Worm (Caenorhabditis elegans): ENCODE measurements around the gene Y47D7A.13.
A peak's percentile ranks its signal among the peaks of the same experiment; 100 is the strongest.

Y47D7A.13 gene

DNA sequence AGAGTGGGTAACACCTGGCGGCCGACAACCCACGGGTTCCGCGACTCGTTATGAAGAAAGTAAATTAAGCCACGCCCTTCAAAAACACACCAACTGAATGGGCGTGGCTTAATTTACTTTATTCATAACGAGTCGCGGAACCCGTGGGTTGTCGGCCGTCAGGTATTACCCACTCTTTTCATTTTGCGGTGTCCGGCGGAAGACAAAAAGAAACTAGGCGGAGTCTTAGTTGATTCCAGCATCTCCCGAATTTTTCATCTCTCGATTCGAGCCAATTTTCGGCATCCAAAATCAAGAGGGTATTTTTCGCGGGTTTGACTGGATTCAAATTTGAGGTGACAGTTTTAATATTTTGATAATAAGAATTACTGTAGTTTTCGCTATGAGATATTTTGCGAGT is 11.9 kb upstream of the Y47D7A.13 start (continued):
- no peak for TF ChIP-seq ceh-91 (GFP tag; IDR thresholded peaks at IDR 0.05)
- TF ChIP-seq Y56A3A.18 (GFP tag; IDR thresholded peaks at IDR 0.05), result no peak
- no peak for TF ChIP-seq sptf-2 (GFP tag; optimal IDR thresholded peaks at IDR 0.05)
- peak; percentile 71 for TF ChIP-seq lsl-1 (GFP tag; optimal IDR thresholded peaks at IDR 0.05)
- TF ChIP-seq ets-4 (GFP tag; optimal IDR thresholded peaks at IDR 0.05), result no peak
- TF ChIP-seq nfya-1 (tag; optimal IDR thresholded peaks at IDR 0.05; ENCODE audit: borderline replicate concordance, insufficient read depth), result no peak

DNA sequence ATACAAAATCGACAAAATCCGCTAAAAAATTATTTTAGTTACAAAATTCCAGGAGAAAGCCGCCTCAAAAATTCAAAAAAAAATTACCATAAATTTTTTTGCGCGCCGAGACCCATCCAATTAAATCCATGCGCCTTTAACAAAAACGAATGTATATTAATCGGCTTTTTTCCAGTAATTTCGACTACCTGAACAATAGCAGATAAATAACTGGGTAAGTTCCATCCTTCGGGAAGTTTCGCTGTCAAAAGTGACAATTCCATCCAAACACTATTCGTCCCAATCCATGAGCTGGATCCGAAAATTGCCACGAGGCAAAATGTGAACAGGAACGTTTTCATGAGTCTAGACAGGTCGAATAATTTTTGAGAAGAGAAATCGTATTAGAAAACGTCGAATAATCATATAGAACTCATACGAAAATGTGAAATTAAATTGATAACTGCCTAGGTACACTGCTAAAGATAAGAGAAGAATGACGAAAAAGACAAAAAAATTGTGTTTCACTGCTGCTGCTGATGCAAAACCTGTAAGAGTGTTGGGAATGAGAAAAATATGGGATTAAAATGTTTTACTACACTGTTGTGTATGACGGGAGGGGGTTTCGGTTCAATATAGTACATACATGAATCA is 7.1 kb upstream of the Y47D7A.13 start, which contains the start of gene rft-1:
Gene rft-1, minus strand, starts transcription at position 475 of the 633 bp plus-strand sequence.
- TF ChIP-seq nhr-80 (tag; optimal IDR thresholded peaks at IDR 0.05) (peak; percentile 47), F55B11.4 (tag; optimal IDR thresholded peaks at IDR 0.05; ENCODE audit: borderline replicate concordance, insufficient read depth) (no peak), him-1 (tag; optimal IDR thresholded peaks at IDR 0.05) (peak; percentile 40)

DNA sequence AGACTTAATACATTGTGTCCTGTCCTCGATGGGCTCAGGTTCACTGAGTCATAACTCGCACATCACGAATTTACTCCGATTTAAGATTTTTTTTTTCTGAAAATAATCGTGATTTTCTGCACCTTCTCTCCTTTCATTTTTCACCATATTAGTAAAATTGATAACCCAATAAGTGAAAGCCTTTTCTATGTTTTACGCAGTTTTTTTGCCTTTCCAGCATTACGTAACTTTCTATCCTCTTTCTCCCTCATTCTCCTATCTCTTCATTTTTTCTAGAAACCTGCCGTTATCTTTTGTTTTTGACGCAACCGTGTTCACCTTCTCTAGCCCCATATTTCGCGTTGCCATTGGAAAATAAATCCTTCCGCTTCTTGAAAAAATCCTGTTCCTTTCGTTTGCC is 1.5 kb upstream of the Y47D7A.13 start:
- no peak for TF ChIP-seq Y67H2A.10 (GFP tag; conservative IDR thresholded peaks at IDR 0.05)
- TF ChIP-seq F52B5.7 (tag; optimal IDR thresholded peaks at IDR 0.05), result no peak
- TF ChIP-seq Y53G8AR.9 (GFP tag; conservative IDR thresholded peaks at IDR 0.05), result no peak
- no peak for TF ChIP-seq F37B4.10 (GFP tag; IDR thresholded peaks at IDR 0.05)
- no peak for TF ChIP-seq egl-44 (GFP tag; IDR thresholded peaks at IDR 0.05)
- no peak for TF ChIP-seq mel-28 (tag; optimal IDR thresholded peaks at IDR 0.05; ENCODE audit: borderline replicate concordance)
- no peak for TF ChIP-seq ceh-91 (GFP tag; IDR thresholded peaks at IDR 0.05)
- TF ChIP-seq B0019.2 (GFP tag; conservative IDR thresholded peaks at IDR 0.05), result no peak
- no peak for TF ChIP-seq die-1 (tag; optimal IDR thresholded peaks at IDR 0.05)
- TF ChIP-seq hmg-1.2 (GFP tag; IDR thresholded peaks at IDR 0.05), result no peak

DNA sequence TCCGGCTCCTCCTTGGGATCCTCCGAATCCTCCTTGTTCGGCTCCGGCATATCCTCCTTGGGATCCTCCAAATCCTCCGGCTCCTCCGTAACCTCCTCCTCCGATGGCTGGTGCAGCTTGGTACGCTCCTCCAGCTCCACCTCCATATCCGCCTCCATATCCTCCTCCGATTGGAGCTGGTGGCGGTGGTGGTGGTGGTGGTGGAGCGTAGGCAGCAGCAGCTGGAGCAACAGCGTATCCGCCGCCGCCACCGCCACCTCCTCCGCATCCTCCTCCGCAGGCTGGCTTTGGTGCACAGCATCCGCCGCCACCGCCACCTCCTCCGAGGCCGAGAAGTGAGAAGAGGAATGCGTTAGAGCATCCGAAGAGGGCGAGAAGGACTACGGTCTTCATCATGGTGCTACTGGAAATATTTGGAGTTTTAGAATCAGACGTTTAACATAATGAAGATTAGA is 2.9 kb downstream of the Y47D7A.13 start, which contains the start of gene Y47D7A.15:
Gene Y47D7A.15, minus strand, starts transcription at position 405 of the 455 bp plus-strand sequence.
- peak; percentile 85 for TF ChIP-seq zfh-2 (GFP tag; conservative IDR thresholded peaks at IDR 0.05)
- no peak for TF ChIP-seq nhr-27 (tag; optimal IDR thresholded peaks at IDR 0.05)
- TF ChIP-seq F52B5.7 (tag; optimal IDR thresholded peaks at IDR 0.05), result no peak
- 0 out of 2 replicates have a peak, but pooled peaks have one; percentile 49 for TF ChIP-seq ztf-25 (GFP tag; IDR thresholded peaks at IDR 0.05)
- peak; percentile 95 for TF ChIP-seq egrh-3 (GFP tag; IDR thresholded peaks at IDR 0.05)
- peak; percentile 64; the same call in 1 of the 2 replicates for TF ChIP-seq madf-3 (GFP tag; IDR thresholded peaks at IDR 0.05)
- 0 out of 2 replicates have a peak, but pooled peaks have one; percentile 28 for TF ChIP-seq F37B4.10 (GFP tag; IDR thresholded peaks at IDR 0.05)
- TF ChIP-seq hrde-1 (tag; optimal IDR thresholded peaks at IDR 0.05; ENCODE audit: borderline replicate concordance), result no peak

DNA sequence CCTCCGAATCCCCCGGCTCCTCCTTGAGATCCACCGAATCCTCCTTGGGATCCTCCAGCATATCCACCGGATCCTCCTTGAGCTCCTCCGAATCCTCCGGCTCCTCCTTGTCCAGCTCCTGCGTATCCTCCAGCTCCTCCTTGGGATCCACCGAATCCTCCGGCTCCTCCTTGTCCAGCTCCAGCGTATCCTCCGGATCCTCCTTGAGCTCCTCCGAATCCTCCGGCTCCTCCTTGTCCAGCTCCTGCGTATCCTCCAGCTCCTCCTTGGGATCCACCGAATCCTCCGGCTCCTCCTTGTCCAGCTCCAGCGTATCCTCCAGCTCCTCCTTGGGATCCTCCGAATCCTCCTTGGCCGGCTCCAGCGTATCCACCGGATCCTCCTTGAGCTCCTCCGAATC is 3.5 kb downstream of the Y47D7A.13 start:
- TF ChIP-seq zfh-2 (GFP tag; conservative IDR thresholded peaks at IDR 0.05) (peak; percentile 55), egrh-3 (GFP tag; IDR thresholded peaks at IDR 0.05) (peak; percentile 93)

DNA sequence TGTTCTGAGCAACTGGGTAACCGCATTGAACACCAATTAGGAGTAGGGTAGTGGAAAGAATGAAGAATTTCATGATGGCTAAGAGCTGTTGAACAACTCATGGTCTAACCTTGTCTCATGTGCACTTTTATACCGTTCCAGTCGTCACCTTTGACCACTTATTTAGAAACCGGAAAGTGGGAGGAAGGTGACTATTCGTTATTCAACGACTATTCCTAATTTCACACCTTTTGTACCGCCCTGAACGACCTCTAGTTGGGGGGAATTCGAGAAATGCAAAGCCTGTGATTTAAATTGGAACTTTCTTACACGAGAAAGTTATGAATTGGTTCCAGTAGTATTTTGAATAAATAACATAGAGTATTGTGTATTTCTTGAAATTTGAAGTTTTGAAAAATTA is 6.2 kb downstream of the Y47D7A.13 start, which contains the start of gene Y47D7A.12:
Gene Y47D7A.12, minus strand, starts transcription at position 101 of the 400 bp plus-strand sequence.
- TF ChIP-seq K11D2.4 (GFP tag; IDR thresholded peaks at IDR 0.05), result no peak
- TF ChIP-seq snpc-3.4 (tag; optimal IDR thresholded peaks at IDR 0.05), result no peak
- no peak for TF ChIP-seq F39B2.1 (GFP tag; IDR thresholded peaks at IDR 0.05)
- no peak for TF ChIP-seq B0019.2 (GFP tag; conservative IDR thresholded peaks at IDR 0.05)
- no peak for TF ChIP-seq attf-5 (GFP tag; optimal IDR thresholded peaks at IDR 0.05)
- TF ChIP-seq dpff-1 (tag; optimal IDR thresholded peaks at IDR 0.05), result no peak
- no peak for TF ChIP-seq tlf-1 (GFP tag; optimal IDR thresholded peaks at IDR 0.05)
- no peak for TF ChIP-seq efl-1 (GFP tag; optimal IDR thresholded peaks at IDR 0.05)
- no peak for TF ChIP-seq let-607 (tag; optimal IDR thresholded peaks at IDR 0.05)
- no peak for TF ChIP-seq snpc-1.3 (tag; optimal IDR thresholded peaks at IDR 0.05; ENCODE audit: insufficient read depth)
- TF ChIP-seq mes-4 (tag; optimal IDR thresholded peaks at IDR 0.05), result no peak
- TF ChIP-seq bed-1 (GFP tag; IDR thresholded peaks at IDR 0.05), result no peak
- TF ChIP-seq ZK185.1 (tag; optimal IDR thresholded peaks at IDR 0.05; ENCODE audit: poor library complexity, severe bottlenecking), result no peak
- TF ChIP-seq C17E4.6 (GFP tag; IDR thresholded peaks at IDR 0.05), result no peak
- TF ChIP-seq hsf-1 (GFP tag; IDR thresholded peaks at IDR 0.05), result no peak
